Fruit fly (Drosophila melanogaster) S2 (cell line): ENCODE results near the gene CG6026.

Experiments used
- CG8478 ChIP-seq: fragments of >200 bp; optimal IDR thresholded peaks from 2 replicates; lab custom pipeline; 2018
- CTCF ChIP-seq, 2 experiments: fragments of >200 bp; optimal IDR thresholded peaks; 2 replicates each; lab custom pipeline; 2018

- TF ChIP-seq CTCF (optimal IDR thresholded peaks at IDR 0.05; lab: Kevin White, UChicago) (no peak), CG8478 (lab: Kevin White, UChicago) (no peak)
Measured at dm6 chr3R:18995556-18996272, 37.6 kb upstream of the CG6026 start.
